Worm (Caenorhabditis elegans): ENCODE measurements around the gene twk-46.
"Not testable (repeated sequence)": the region's sequence is repeated elsewhere in the genome, so short reads cannot be mapped to it uniquely, and the experiment has no call there.

The twk-46 gene

ce11 chrV:19059873-19060272, at the start of gene twk-46:
TSS of gene twk-46 (plus strand) at chrV:19060173.
- TF ChIP-seq eor-1 (tag; optimal IDR thresholded peaks at IDR 0.05), result no peak
- no peak for TF ChIP-seq ceh-82 (tag; optimal IDR thresholded peaks at IDR 0.05)
- no peak for TF ChIP-seq nhr-23 (tag; optimal IDR thresholded peaks at IDR 0.05)
- TF ChIP-seq nhr-76 (tag; optimal IDR thresholded peaks at IDR 0.05), result no peak
- no peak for TF ChIP-seq sea-2 (GFP tag; optimal IDR thresholded peaks at IDR 0.05)
- no peak for TF ChIP-seq mdl-1 (tag; optimal IDR thresholded peaks at IDR 0.05)
- no peak for TF ChIP-seq skn-1 (tag; optimal IDR thresholded peaks at IDR 0.05)
- TF ChIP-seq fos-1 (tag; optimal IDR thresholded peaks at IDR 0.05), result no peak
- TF ChIP-seq nhr-237 (tag; optimal IDR thresholded peaks at IDR 0.05), result no peak
- TF ChIP-seq nhr-28 (tag; optimal IDR thresholded peaks at IDR 0.05), result no peak
- no peak for TF ChIP-seq ceh-28 (tag; optimal IDR thresholded peaks at IDR 0.05)
- no peak for TF ChIP-seq lin-39 (tag; optimal IDR thresholded peaks at IDR 0.05)

DNA sequence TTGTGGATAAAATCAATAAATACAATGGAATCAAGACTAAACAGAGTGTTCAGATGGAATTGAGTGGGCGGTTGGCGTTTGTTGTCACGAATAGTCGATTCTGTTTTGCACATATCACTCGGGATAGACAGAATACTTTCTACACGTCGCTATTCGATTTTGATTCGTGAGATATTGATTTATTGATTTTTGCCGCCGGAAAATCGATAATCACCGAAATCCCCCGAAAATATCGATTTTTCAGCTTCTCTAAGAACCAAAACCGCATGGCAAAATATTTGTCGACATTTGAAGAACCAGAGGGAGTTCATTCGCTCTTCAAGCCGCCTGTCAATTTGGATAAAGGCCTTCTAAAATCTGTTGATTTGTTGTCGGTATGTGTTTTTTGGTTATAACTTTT, 49.6 kb upstream of the twk-46 start:
- peak; percentile 92 for TF ChIP-seq ceh-28 (tag; optimal IDR thresholded peaks at IDR 0.05)
- TF ChIP-seq tbx-2 (tag; optimal IDR thresholded peaks at IDR 0.05), result no peak

ce11 chrV:19013215-19013614, 46.8 kb upstream of the twk-46 start:
- TF ChIP-seq R02D3.7 (tag; optimal IDR thresholded peaks at IDR 0.05) (no peak), elt-1 (tag; optimal IDR thresholded peaks at IDR 0.05) (no peak), egl-5 (tag; optimal IDR thresholded peaks at IDR 0.05) (no peak), nhr-12 (tag; optimal IDR thresholded peaks at IDR 0.05) (no peak), jun-1 (tag; optimal IDR thresholded peaks at IDR 0.05) (no peak)

DNA sequence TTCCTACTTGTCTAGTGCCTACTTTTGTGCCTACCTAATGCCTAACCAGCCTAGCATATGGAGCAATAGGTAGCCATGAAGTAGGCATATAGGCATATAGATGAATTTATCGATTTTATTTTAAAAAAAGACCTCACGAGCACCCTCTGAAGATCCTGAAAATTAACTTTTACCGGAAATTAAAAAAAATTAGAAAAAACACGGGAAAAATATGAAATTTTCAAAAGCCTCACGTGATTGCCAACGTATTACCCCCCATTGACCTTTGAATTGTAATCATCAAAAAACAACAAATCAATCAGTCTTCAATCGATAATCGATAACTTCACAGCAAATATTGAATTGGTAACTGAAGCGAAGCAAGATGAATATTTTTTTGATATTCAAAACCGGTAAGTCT, 45.7 kb upstream of the twk-46 start, which contains the start of gene Y39B6A.30:
TSS of gene Y39B6A.30 (plus strand) at position 301 of the 400 bp plus-strand sequence.
- not testable (repeated sequence) for TF ChIP-seq aly-2, egl-5, nhr-237 (tag; optimal IDR thresholded peaks at IDR 0.05)

DNA sequence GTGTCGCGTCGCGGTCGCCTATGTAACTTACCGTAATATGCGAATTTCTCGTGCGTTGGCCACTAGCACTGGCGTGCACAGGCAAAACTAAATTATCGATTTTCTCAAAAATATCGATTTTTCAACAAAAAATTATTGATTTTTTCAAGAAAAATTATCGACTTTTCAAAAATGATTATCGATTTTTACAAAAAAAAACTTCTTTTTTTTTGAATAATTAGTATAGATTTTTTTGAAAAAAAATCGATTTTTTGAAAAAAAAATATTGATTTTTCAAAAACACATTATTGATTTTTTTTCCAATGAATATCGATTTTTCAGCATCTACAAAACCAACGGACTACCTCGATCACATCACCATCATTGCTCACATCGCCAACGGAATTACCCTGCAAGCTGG, 45.0 kb upstream of the twk-46 start:
- TF ChIP-seq ceh-28 (tag; optimal IDR thresholded peaks at IDR 0.05), result peak; percentile 70

- TF ChIP-seq ceh-28 (tag; optimal IDR thresholded peaks at IDR 0.05), result peak; percentile 85
- TF ChIP-seq skn-1 (tag; optimal IDR thresholded peaks at IDR 0.05), result no peak
Measured at ce11 chrV:19019239-19019638, 40.7 kb upstream of the twk-46 start.

- TF ChIP-seq fos-1 (tag; optimal IDR thresholded peaks at IDR 0.05) (no peak), nhr-237 (tag; optimal IDR thresholded peaks at IDR 0.05) (no peak), nhr-76 (tag; optimal IDR thresholded peaks at IDR 0.05) (no peak), mml-1 (tag; optimal IDR thresholded peaks at IDR 0.05) (no peak), ama-1 (optimal IDR thresholded peaks at IDR 0.05) (no peak), daf-12 (tag; optimal IDR thresholded peaks at IDR 0.05) (no peak), ceh-82 (tag; optimal IDR thresholded peaks at IDR 0.05) (no peak), eor-1 (tag; optimal IDR thresholded peaks at IDR 0.05) (no peak), nhr-77 (tag; optimal IDR thresholded peaks at IDR 0.05) (no peak), lin-15B (tag; optimal IDR thresholded peaks at IDR 0.05) (no peak), elt-3 (tag; optimal IDR thresholded peaks at IDR 0.05) (no peak), ztf-11 (tag; optimal IDR thresholded peaks at IDR 0.05) (no peak), lsy-12 (tag; optimal IDR thresholded peaks at IDR 0.05) (no peak), hmg-11 (tag; optimal IDR thresholded peaks at IDR 0.05) (no peak), jun-1 (tag; optimal IDR thresholded peaks at IDR 0.05) (no peak)
Measured at ce11 chrV:19024683-19025082, 35.3 kb upstream of the twk-46 start, which contains the start of gene Y39B6A.29. TSS of gene Y39B6A.29 (minus strand) at chrV:19024783.

- TF ChIP-seq zag-1 (tag; optimal IDR thresholded peaks at IDR 0.05), result no peak
- no peak for TF ChIP-seq ama-1 (optimal IDR thresholded peaks at IDR 0.05)
- TF ChIP-seq jun-1 (tag; optimal IDR thresholded peaks at IDR 0.05), result no peak
- TF ChIP-seq tbx-2 (tag; optimal IDR thresholded peaks at IDR 0.05), result no peak
- TF ChIP-seq egl-27 (tag; optimal IDR thresholded peaks at IDR 0.05), result no peak
- no peak for TF ChIP-seq elt-1 (tag; optimal IDR thresholded peaks at IDR 0.05)
- no peak for TF ChIP-seq pqm-1 (tag; optimal IDR thresholded peaks at IDR 0.05)
- no peak for TF ChIP-seq nhr-25 (tag; optimal IDR thresholded peaks at IDR 0.05)
- no peak for TF ChIP-seq eor-1 (tag; optimal IDR thresholded peaks at IDR 0.05)
- no peak for TF ChIP-seq nhr-237 (tag; optimal IDR thresholded peaks at IDR 0.05)
- TF ChIP-seq pha-4 (tag; optimal IDR thresholded peaks at IDR 0.05), result no peak
- TF ChIP-seq skn-1 (tag; optimal IDR thresholded peaks at IDR 0.05), result no peak
- TF ChIP-seq mml-1 (tag; optimal IDR thresholded peaks at IDR 0.05), result no peak
- TF ChIP-seq nhr-67 (tag; optimal IDR thresholded peaks at IDR 0.05), result no peak
- TF ChIP-seq egl-5 (tag; optimal IDR thresholded peaks at IDR 0.05), result no peak
- TF ChIP-seq lin-39 (tag; optimal IDR thresholded peaks at IDR 0.05), result no peak
- TF ChIP-seq ztf-4 (tag; optimal IDR thresholded peaks at IDR 0.05), result no peak
- TF ChIP-seq ZK546.5 (tag; optimal IDR thresholded peaks at IDR 0.05), result no peak
Measured at ce11 chrV:19026163-19026562, 33.8 kb upstream of the twk-46 start, which contains the start of gene Y39B6A.25. TSS of gene Y39B6A.25 (plus strand) at chrV:19026463.
